Worm (Caenorhabditis elegans) whole organism, early embryonic: ENCODE measurements around the gene hrpl-1.

ENCODE experiments used
- B0310.2 ChIP-seq: sonication (generic microtip); optimal IDR thresholded peaks from 2 replicates; lab custom pipeline; 2016; ENCODE audit warnings: mild to moderate bottlenecking, missing genetic modification characterization, missing compliant biosample characterization
- F13C5.2 ChIP-seq: sonication (generic microtip); optimal IDR thresholded peaks from 2 replicates; lab custom pipeline; 2017; ENCODE audit warnings: mild to moderate bottlenecking, missing genetic modification characterization, inconsistent platforms, missing compliant biosample characterization
- aly-1 ChIP-seq: sonication (generic microtip); optimal IDR thresholded peaks from 2 replicates; lab custom pipeline; 2016; ENCODE audit warnings: missing genetic modification characterization, missing compliant biosample characterization
- ama-1 ChIP-seq: fragments of 150-350 bp; optimal IDR thresholded peaks from 2 replicates; lab custom pipeline; 2014
- ceh-13 ChIP-seq: fragments of 200-800 bp; sonication (Bioruptor generic); optimal IDR thresholded peaks from 2 replicates; lab custom pipeline; 2018; ENCODE audit warnings: mild to moderate bottlenecking, missing genetic modification characterization, missing compliant biosample characterization
- flt-1 ChIP-seq: fragments of 200-800 bp; sonication (Bioruptor generic); IDR thresholded peaks from 2 replicates; pipeline ENCODE4 v1.3.6; 2022; ENCODE audit warnings: missing genetic modification characterization, missing compliant biosample characterization
- hmbx-1 ChIP-seq: sonication (generic microtip); optimal IDR thresholded peaks from 2 replicates; lab custom pipeline; 2016; ENCODE audit warnings: mild to moderate bottlenecking, missing genetic modification characterization, missing compliant biosample characterization
- hmg-4 ChIP-seq: fragments of 200-800 bp; sonication (Bioruptor generic); optimal IDR thresholded peaks from 2 replicates; lab custom pipeline; 2018; ENCODE audit warnings: mild to moderate bottlenecking, missing genetic modification characterization, missing compliant biosample characterization
- pes-1 ChIP-seq: fragments of 200-800 bp; sonication (Bioruptor generic); IDR thresholded peaks from 2 replicates; pipeline ENCODE4 v1.3.6; 2022; ENCODE audit warnings: missing genetic modification reagents, missing genetic modification characterization, missing compliant biosample characterization
- scrt-1 ChIP-seq: fragments of 200-800 bp; sonication (Bioruptor generic); IDR thresholded peaks from 2 replicates; pipeline ENCODE4 v1.3.6; 2022; ENCODE audit warnings: missing genetic modification characterization, missing compliant biosample characterization
- sea-1 ChIP-seq: fragments of 200-800 bp; sonication (Bioruptor generic); conservative IDR thresholded peaks from 2 replicates; pipeline ENCODE4 v1.3.6; 2022; ENCODE audit warnings: missing genetic modification characterization, missing compliant biosample characterization
- tbx-11 ChIP-seq: fragments of 200-800 bp; sonication (Bioruptor generic); IDR thresholded peaks from 2 replicates; pipeline ENCODE4 v1.3.6; 2022; ENCODE audit warnings: missing genetic modification characterization, missing compliant biosample characterization
- tbx-37 ChIP-seq: fragments of 200-800 bp; sonication (Bioruptor generic); conservative IDR thresholded peaks from 2 replicates; pipeline ENCODE4 v1.3.6; 2022; ENCODE audit warnings: missing genetic modification reagents, missing genetic modification characterization, missing compliant biosample characterization

- TF ChIP-seq aly-1 (tag; lab: Kevin White, UChicago): no peak
- no peak for TF ChIP-seq F13C5.2 (tag; lab: Kevin White, UChicago)
- no peak for TF ChIP-seq ceh-13 (GFP tag; lab: Kevin White, UChicago)
- no peak for TF ChIP-seq tbx-11
- no peak for TF ChIP-seq hmbx-1 (tag; lab: Kevin White, UChicago)
- no peak for TF ChIP-seq B0310.2
- TF ChIP-seq ama-1 (lab: Kevin White, UChicago): no peak
- TF ChIP-seq flt-1 (GFP tag; lab: Robert Waterston, UW): no peak
- no peak for TF ChIP-seq pes-1 (GFP tag; lab: Robert Waterston, UW)
- TF ChIP-seq sea-1 (GFP tag; lab: Robert Waterston, UW): no peak
- no peak for TF ChIP-seq scrt-1 (GFP tag; lab: Robert Waterston, UW)
- no peak for TF ChIP-seq tbx-37 (GFP tag; lab: Robert Waterston, UW)
- no peak for TF ChIP-seq hmg-4 (GFP tag; lab: Kevin White, UChicago)
Measured at ce11 chrII:6876957-6877356, 21.6 kb upstream of the hrpl-1 start, which contains the start of gene slc-36.5.
